Worm (Caenorhabditis elegans) whole organism, L1 larva: ENCODE results near the gene M05D6.3.

Experiments used
- ama-1 ChIP-seq: fragments of 150-350 bp; optimal IDR thresholded peaks from 2 replicates; lab custom pipeline; 2014
- dsc-1 ChIP-seq: sonication (generic microtip); optimal IDR thresholded peaks from 2 replicates; lab custom pipeline; 2016; ENCODE audit warnings: mild to moderate bottlenecking, missing genetic modification characterization, missing compliant biosample characterization
- ets-5 ChIP-seq: fragments of 200-800 bp; sonication (Bioruptor generic); IDR thresholded peaks from 2 replicates; pipeline ENCODE4 v1.3.6; 2022; ENCODE audit warnings: missing genetic modification characterization, missing compliant biosample characterization
- fkh-10 ChIP-seq: sonication (generic microtip); optimal IDR thresholded peaks from 2 replicates; lab custom pipeline; 2017; ENCODE audit warnings: missing biosample characterization, missing genetic modification reagents, missing genetic modification characterization
- lin-13 ChIP-seq: fragments of 150-350 bp; optimal IDR thresholded peaks from 2 replicates; lab custom pipeline; 2014; ENCODE audit warnings: missing biosample characterization, missing genetic modification reagents, missing genetic modification characterization
- lin-35 ChIP-seq, 2 experiments: fragments of 150-350 bp; optimal IDR thresholded peaks; 2 replicates each; lab custom pipeline; 2014; ENCODE audit warnings: missing biosample characterization in 2 of 2, missing genetic modification characterization in 2 of 2, missing genetic modification reagents in 2 of 2
- mdl-1 ChIP-seq, 2 experiments: fragments of 150-350 bp; optimal IDR thresholded peaks; 2 replicates each; lab custom pipeline; 2014 to 2017; ENCODE audit warnings: missing biosample characterization in 2 of 2, missing genetic modification characterization in 2 of 2, inconsistent platforms in 1 of 2
- mep-1 ChIP-seq: fragments of 150-350 bp; optimal IDR thresholded peaks from 2 replicates; lab custom pipeline; 2014; ENCODE audit warnings: missing biosample characterization, missing genetic modification characterization
- nhr-76 ChIP-seq: sonication (generic microtip); optimal IDR thresholded peaks from 2 replicates; lab custom pipeline; 2017; ENCODE audit warnings: missing biosample characterization, missing genetic modification characterization
- nhr-77 ChIP-seq: fragments of 150-350 bp; optimal IDR thresholded peaks from 2 replicates; lab custom pipeline; 2014; ENCODE audit warnings: missing biosample characterization, missing genetic modification characterization
- sox-4 ChIP-seq: sonication (generic microtip); optimal IDR thresholded peaks from 2 replicates; lab custom pipeline; 2016; ENCODE audit warnings: missing genetic modification characterization, missing compliant biosample characterization
- tbx-2 ChIP-seq: sonication (generic microtip); optimal IDR thresholded peaks from 2 replicates; lab custom pipeline; 2016; ENCODE audit warnings: missing genetic modification characterization, missing compliant biosample characterization
- unc-130 ChIP-seq: fragments of 150-350 bp; optimal IDR thresholded peaks from 2 replicates; lab custom pipeline; 2017; ENCODE audit warnings: missing biosample characterization, missing genetic modification characterization, inconsistent platforms
- zag-1 ChIP-seq: fragments of 150-350 bp; optimal IDR thresholded peaks from 2 replicates; lab custom pipeline; 2014; ENCODE audit warnings: missing biosample characterization, missing genetic modification characterization

DNA sequence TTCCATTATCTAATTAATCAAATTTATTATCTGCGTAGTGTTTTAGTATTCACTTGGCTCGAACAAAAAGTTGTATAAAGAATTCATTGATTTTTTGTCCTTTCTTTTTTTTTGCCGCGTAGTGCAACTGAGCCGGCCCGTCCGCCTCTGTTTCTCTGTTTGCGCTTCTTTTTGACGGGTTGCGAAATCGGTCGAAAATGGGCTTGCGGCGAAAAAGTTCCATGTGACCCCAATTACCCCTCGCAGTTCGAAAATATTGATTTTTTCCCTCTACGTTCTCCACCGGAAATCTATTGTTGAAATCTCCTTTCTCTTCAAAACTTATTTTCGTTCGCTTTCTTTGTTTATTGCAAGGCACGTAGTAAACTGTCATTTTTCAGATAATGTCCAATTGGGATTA lies 18.1 kb upstream of the M05D6.3 start, which contains the start of gene zyg-9:
- TF ChIP-seq mdl-1 (tag; optimal IDR thresholded peaks at IDR 0.05; lab: Kevin White, UChicago) (peak in 1 of 2 experiments; percentile 25), unc-130 (tag; lab: Kevin White, UChicago) (no peak), nhr-76 (tag; lab: Kevin White, UChicago) (no peak), sox-4 (tag; lab: Kevin White, UChicago) (no peak), dsc-1 (tag; lab: Kevin White, UChicago) (no peak), tbx-2 (tag; lab: Kevin White, UChicago) (no peak), ets-5 (no peak), fkh-10 (GFP tag; lab: Kevin White, UChicago) (no peak), lin-13 (GFP tag; lab: Kevin White, UChicago) (no peak), mep-1 (tag; lab: Kevin White, UChicago) (no peak), ama-1 (no peak), zag-1 (no peak), lin-35 (GFP tag; optimal IDR thresholded peaks at IDR 0.05; lab: Kevin White, UChicago) (no peak), nhr-77 (no peak)
